Fruit fly (Drosophila melanogaster) whole organism: ENCODE results near the gene Coq6.

Source experiments
- CG8478 ChIP-seq: fragments of >200 bp; optimal IDR thresholded peaks from 2 replicates; lab custom pipeline; 2018; ENCODE audit warnings: inconsistent platforms
- Dll ChIP-seq: fragments of >200 bp; optimal IDR thresholded peaks from 2 replicates; lab custom pipeline; 2017
- EcR ChIP-seq, 2 experiments: fragments of >200 bp; optimal IDR thresholded peaks; 2 replicates each; lab custom pipeline; 2017; ENCODE audit warnings: missing biosample characterization in 2 of 2, missing genetic modification characterization in 2 of 2, missing genetic modification reagents in 2 of 2
- pan ChIP-seq: fragments of >200 bp; optimal IDR thresholded peaks from 2 replicates; lab custom pipeline; 2017
- psq ChIP-seq: fragments of >200 bp; optimal IDR thresholded peaks from 2 replicates; lab custom pipeline; 2017
- usp ChIP-seq: fragments of >200 bp; optimal IDR thresholded peaks from 2 replicates; lab custom pipeline; 2017; ENCODE audit warnings: missing biosample characterization, missing genetic modification characterization, mixed read lengths

Gene Coq6

DNA sequence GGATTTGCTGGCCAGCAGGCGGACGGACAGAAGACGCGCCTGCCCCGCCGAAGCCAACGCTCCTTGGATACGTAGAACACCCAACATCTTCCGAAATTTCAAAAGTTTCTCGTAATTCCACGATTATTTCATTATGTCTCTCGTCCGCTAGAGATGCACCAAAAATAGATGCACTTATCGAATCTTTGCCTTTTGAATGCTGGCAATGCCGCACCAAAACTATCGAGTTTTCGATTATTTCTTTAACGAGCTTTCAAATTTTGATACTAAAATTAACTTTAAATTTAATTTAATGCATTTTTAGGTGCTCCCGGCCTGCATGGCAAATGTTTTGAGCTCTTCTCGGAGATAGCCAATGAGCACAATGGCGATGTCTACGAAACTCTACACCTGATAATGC, at the start of gene Coq6:
TSS of gene Coq6 (minus strand) at position 163 of the 400 bp plus-strand sequence.
- no peak for TF ChIP-seq pan (lab: Kevin White, UChicago)
- no peak for TF ChIP-seq usp (GFP tag; lab: Kevin White, UChicago)
- TF ChIP-seq Dll (lab: Kevin White, UChicago), result no peak
- no peak for TF ChIP-seq CG8478 (lab: Kevin White, UChicago)
- no peak for TF ChIP-seq psq (lab: Kevin White, UChicago)
- TF ChIP-seq EcR (GFP tag; optimal IDR thresholded peaks at IDR 0.05; lab: Kevin White, UChicago), result no peak

DNA sequence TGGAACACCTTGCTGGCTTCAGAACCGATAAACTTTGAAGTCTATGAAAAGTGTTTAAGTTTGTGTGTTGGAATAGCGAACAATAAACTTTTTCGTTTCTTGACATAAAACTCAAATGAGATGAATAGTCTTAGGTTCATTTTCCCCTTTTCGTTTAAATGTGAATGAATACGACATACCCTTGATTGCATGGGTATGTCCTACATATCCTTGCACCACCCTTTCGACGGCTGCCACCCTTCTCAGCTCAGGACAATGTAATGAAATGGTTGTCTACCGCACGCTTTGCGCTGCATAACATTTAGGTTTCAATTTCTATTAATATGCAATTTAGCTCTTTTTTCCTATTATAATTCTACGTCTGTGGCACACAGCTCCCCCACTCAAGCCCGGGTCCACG, 49.0 kb upstream of the Coq6 start, which contains the start of gene CG14011:
TSS of gene CG14011 (minus strand) at position 101 of the 400 bp plus-strand sequence.
- TF ChIP-seq usp (GFP tag; lab: Kevin White, UChicago) (no peak), Dll (lab: Kevin White, UChicago) (no peak), CG8478 (lab: Kevin White, UChicago) (no peak), pan (lab: Kevin White, UChicago) (no peak), psq (lab: Kevin White, UChicago) (no peak), EcR (GFP tag; optimal IDR thresholded peaks at IDR 0.05; lab: Kevin White, UChicago) (no peak)

DNA sequence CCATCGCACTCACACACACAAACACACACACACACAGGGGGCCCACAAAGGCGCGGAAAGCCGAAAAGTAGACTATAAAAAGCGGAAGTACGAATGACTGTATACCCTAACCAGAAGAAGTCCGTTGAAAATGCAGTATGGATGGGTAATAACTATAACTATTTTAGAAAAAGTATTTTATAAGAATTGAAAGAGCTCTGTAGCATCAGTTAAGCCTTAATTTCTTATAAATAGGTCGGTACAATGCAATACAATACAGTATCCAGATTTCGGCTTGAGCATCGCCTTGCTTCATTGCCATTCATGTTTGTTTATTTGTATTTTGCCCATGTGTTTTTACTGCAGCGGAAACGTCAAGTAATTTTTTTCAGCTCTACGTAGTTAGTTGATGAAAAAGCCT, 37.5 kb upstream of the Coq6 start:
- TF ChIP-seq psq (lab: Kevin White, UChicago) (no peak), EcR (GFP tag; optimal IDR thresholded peaks at IDR 0.05; lab: Kevin White, UChicago) (no peak), pan (lab: Kevin White, UChicago) (no peak), CG8478 (lab: Kevin White, UChicago) (no peak), usp (GFP tag; lab: Kevin White, UChicago) (no peak), Dll (lab: Kevin White, UChicago) (no peak)

DNA sequence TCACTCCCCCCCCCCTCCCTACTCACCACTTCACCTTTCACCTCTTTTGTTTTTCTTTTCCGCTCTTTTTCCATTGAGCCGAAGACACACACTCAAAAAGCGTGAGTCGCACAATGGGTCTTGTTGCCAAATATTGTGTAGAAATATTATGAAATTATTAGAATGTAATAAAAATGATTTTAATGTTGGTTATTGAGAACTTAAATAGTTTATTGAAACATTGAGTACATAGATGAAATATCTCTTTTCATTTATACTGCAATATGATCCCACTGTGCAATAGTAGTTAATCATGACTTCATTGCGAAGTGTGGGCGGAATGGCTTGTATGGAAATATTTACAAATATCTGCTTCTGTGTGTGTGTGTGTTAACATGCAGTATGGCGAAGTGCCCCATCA, 35.1 kb upstream of the Coq6 start:
- no peak for TF ChIP-seq psq (lab: Kevin White, UChicago)
- no peak for TF ChIP-seq CG8478 (lab: Kevin White, UChicago)
- no peak for TF ChIP-seq usp (GFP tag; lab: Kevin White, UChicago)

DNA sequence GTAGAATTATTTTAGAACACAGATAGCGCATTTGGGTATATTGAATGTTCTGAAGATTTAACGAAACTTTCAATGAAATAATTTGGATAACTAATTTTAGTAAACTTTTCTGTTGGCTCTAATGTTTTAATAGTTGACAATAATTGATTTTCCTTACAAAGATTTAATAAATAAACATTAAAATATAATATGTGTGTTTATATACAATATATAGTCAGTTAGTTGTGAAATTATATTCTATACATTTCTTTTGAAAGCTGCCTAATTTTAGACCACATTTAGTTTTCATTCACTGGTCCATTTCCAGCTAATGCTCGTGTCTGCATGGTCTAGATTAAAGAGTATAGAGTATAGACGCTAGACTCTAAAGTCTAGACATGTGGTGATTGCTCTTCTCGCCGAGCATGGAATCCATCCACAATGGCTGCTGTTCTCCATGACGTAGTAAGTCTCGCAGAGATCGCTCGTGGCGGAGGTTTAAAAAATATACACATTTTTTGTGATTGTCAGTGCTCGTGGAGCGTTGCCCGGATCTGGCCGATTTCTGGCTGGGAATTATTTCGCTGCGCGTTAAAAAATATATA, 26.9 kb upstream of the Coq6 start, which contains the start of gene GluRIIB:
TSS of gene GluRIIB (plus strand) at position 534 of the 584 bp plus-strand sequence.
- no peak for TF ChIP-seq CG8478 (lab: Kevin White, UChicago)
- no peak for TF ChIP-seq EcR (GFP tag; optimal IDR thresholded peaks at IDR 0.05; lab: Kevin White, UChicago)
- no peak for TF ChIP-seq Dll (lab: Kevin White, UChicago)
- no peak for TF ChIP-seq psq (lab: Kevin White, UChicago)
- TF ChIP-seq usp (GFP tag; lab: Kevin White, UChicago), result no peak
- TF ChIP-seq pan (lab: Kevin White, UChicago), result no peak

DNA sequence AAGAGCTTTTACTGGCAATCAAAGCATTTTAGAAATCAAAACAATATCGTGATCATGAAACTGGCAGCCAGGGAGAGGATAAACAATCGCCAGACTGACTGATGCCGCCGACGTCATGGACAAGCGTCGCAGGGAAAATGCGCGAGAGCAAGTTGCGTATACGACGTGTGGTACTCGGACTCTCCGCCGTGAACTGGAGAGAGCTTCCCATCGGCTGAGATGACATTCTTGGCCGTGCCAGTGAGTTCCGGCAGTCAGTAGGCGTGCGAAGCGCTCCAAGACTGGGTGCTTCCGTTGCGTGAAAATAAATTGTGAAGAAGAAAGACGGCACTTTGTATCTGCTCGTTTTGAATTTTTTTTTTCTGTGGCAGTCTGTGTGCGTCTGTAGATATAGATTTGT, 22.8 kb upstream of the Coq6 start, which contains the start of gene GluRIIA:
TSS of gene GluRIIA (plus strand) at position 255 of the 400 bp plus-strand sequence.
- no peak for TF ChIP-seq EcR (GFP tag; optimal IDR thresholded peaks at IDR 0.05; lab: Kevin White, UChicago)
- no peak for TF ChIP-seq psq (lab: Kevin White, UChicago)
- TF ChIP-seq CG8478 (lab: Kevin White, UChicago), result no peak
- TF ChIP-seq Dll (lab: Kevin White, UChicago), result no peak
- no peak for TF ChIP-seq usp (GFP tag; lab: Kevin White, UChicago)
- no peak for TF ChIP-seq pan (lab: Kevin White, UChicago)

DNA sequence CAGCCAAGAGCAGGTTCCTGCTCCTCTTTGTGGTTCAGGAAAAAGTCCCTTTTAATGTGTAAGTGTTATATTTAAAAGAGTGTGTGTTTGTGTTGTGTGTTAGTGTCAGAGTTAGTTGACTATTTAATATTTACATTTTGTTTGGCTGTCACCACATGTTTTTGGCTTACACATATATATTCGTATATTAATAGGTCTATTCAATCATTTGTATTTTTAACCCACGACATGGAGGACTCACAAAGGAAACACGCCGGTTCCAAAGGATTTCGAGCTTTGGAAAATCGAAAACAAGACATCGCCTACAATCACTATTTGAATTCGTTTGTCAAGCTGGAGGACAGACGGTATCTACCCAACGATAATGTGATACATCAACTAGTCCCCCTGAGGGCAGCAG, 21.7 kb upstream of the Coq6 start, which contains the start of the genes CG14013 and CG14017:
TSS of gene CG14013 (minus strand) at position 101 of the 400 bp plus-strand sequence.
TSS of gene CG14017 (plus strand) at position 148 of the 400 bp plus-strand sequence.
- TF ChIP-seq psq (lab: Kevin White, UChicago) (no peak), EcR (GFP tag; optimal IDR thresholded peaks at IDR 0.05; lab: Kevin White, UChicago) (no peak), usp (GFP tag; lab: Kevin White, UChicago) (no peak), pan (lab: Kevin White, UChicago) (no peak), CG8478 (lab: Kevin White, UChicago) (no peak), Dll (lab: Kevin White, UChicago) (no peak)

DNA sequence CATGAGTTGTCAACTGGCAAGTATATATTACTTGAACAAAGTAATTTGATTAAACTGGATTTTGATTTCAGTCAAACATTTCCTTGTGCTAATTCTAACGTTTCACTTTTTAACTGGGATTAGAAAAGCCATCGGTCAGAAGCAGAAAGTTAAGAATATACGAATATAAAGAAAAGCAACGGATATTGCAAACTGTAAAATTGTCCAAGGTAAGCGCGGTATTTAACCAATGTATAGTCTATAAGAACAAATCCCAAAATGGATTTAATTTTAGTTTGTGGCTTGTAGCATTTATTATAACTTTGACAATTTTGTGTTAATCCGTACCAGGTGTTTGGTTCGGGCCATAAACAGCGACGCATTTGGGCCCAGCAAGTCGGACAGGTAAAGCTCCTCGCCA, 19.5 kb upstream of the Coq6 start, which contains the start of gene CG18269:
TSS of gene CG18269 (plus strand) at position 301 of the 400 bp plus-strand sequence.
- TF ChIP-seq psq (lab: Kevin White, UChicago), result no peak
- no peak for TF ChIP-seq CG8478 (lab: Kevin White, UChicago)
- TF ChIP-seq Dll (lab: Kevin White, UChicago), result no peak
- no peak for TF ChIP-seq EcR (GFP tag; optimal IDR thresholded peaks at IDR 0.05; lab: Kevin White, UChicago)
- TF ChIP-seq pan (lab: Kevin White, UChicago), result no peak

DNA sequence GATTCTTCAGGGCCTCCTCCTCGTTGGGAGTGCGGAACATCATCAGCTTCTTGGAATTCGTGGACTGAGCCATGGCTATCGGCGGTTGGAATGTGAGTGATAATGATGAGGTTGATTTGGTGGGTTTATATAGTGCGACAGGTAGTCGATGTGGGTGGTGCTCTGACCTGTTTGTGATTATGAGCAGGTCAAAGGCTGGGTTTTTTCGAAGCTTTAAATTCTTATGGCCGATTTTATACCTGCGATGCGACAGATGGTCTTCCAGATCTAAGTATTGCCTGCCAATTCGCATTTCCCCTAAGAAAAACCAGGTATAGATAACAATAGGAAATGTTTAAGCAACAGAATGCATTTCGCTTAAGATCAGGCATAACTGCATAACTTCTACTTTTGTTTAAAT, 18.7 kb upstream of the Coq6 start, which contains the start of gene CG14014:
TSS of gene CG14014 (minus strand) at position 101 of the 400 bp plus-strand sequence.
- TF ChIP-seq CG8478 (lab: Kevin White, UChicago) (no peak), pan (lab: Kevin White, UChicago) (no peak), Dll (lab: Kevin White, UChicago) (no peak), EcR (GFP tag; optimal IDR thresholded peaks at IDR 0.05; lab: Kevin White, UChicago) (no peak), psq (lab: Kevin White, UChicago) (no peak), usp (GFP tag; lab: Kevin White, UChicago) (no peak)

DNA sequence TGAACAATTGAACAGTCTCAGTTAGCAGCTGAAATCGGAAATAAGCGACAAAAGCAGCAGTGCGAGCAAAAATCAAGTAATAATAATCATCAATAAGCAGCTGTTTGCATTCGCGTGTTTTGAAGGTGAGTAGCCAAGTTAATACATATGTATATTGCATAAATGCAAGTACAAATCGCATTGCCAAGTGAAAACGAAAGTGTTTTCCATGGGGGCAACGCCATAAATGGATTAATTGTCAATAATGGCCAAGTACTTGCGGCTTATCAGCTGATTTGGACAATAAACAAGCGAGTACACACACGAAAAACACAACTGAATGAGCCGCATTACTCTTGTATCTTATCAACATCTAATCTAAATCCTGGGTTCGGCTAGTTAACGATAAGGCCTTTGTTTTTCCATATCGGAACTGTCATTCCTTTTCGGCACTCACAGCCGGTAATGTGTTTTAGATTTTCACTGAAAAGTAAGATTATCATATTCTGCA, 15.3 kb upstream of the Coq6 start:
- TF ChIP-seq usp (GFP tag; lab: Kevin White, UChicago), result no peak
- no peak for TF ChIP-seq pan (lab: Kevin White, UChicago)
- TF ChIP-seq Dll (lab: Kevin White, UChicago), result no peak
- TF ChIP-seq CG8478 (lab: Kevin White, UChicago), result no peak
- TF ChIP-seq psq (lab: Kevin White, UChicago), result no peak
- TF ChIP-seq EcR (GFP tag; optimal IDR thresholded peaks at IDR 0.05; lab: Kevin White, UChicago), result no peak
